Worm (Caenorhabditis elegans): ENCODE results near the gene npr-37.

npr-37 gene

ce11 chrIV:425546-425945 lies 55.4 kb downstream of the npr-37 start (continued):
- TF ChIP-seq ZK185.1 (tag; optimal IDR thresholded peaks at IDR 0.05; ENCODE audit: poor library complexity, severe bottlenecking) (no peak), akir-1 (GFP tag; optimal IDR thresholded peaks at IDR 0.05) (no peak), ztf-6 (GFP tag; IDR thresholded peaks at IDR 0.05) (no peak), madf-8 (GFP tag; conservative IDR thresholded peaks at IDR 0.05) (no peak; the same call in 1 of the 2 replicates), chd-7 (tag; optimal IDR thresholded peaks at IDR 0.05) (no peak), egl-44 (GFP tag; IDR thresholded peaks at IDR 0.05) (no peak), F10E7.11 (tag; optimal IDR thresholded peaks at IDR 0.05) (no peak), ceh-40 (GFP tag; IDR thresholded peaks at IDR 0.05) (no peak), nfya-1 (tag; optimal IDR thresholded peaks at IDR 0.05; ENCODE audit: borderline replicate concordance, insufficient read depth) (no peak), hlh-26 (GFP tag; conservative IDR thresholded peaks at IDR 0.05) (no peak), Y56A3A.18 (GFP tag; IDR thresholded peaks at IDR 0.05) (no peak), F57A8.1 (GFP tag; optimal IDR thresholded peaks at IDR 0.05) (no peak), cebp-1 (GFP tag; IDR thresholded peaks at IDR 0.05) (no peak), cebp-1 (tag; optimal IDR thresholded peaks at IDR 0.05) (no peak), lag-1 (GFP tag; IDR thresholded peaks at IDR 0.05) (no peak), B0261.1 (tag; optimal IDR thresholded peaks at IDR 0.05) (no peak), lsl-1 (GFP tag; optimal IDR thresholded peaks at IDR 0.05) (peak; percentile 62), ztf-22 (GFP tag; optimal IDR thresholded peaks at IDR 0.05) (no peak), T26A5.8 (tag; optimal IDR thresholded peaks at IDR 0.05) (no peak), ztf-3 (GFP tag; optimal IDR thresholded peaks at IDR 0.05) (no peak), cebp-2 (GFP tag; IDR thresholded peaks at IDR 0.05) (no peak), B0035.1 (tag; optimal IDR thresholded peaks at IDR 0.05) (no peak), hmg-1.2 (GFP tag; IDR thresholded peaks at IDR 0.05) (peak; percentile 31; the same call in 1 of the 2 replicates), ceh-79 (tag; optimal IDR thresholded peaks at IDR 0.05) (no peak), unc-62 (GFP tag; optimal IDR thresholded peaks at IDR 0.05) (no peak), ekl-4 (GFP tag; IDR thresholded peaks at IDR 0.05) (no peak), F33H1.4 (GFP tag; IDR thresholded peaks at IDR 0.05) (peak; percentile 87), athp-1 (tag; optimal IDR thresholded peaks at IDR 0.05) (no peak), sea-2 (GFP tag; IDR thresholded peaks at IDR 0.05) (no peak), xnd-1 (tag; optimal IDR thresholded peaks at IDR 0.05) (peak; percentile 76), snpc-1.1 (tag; optimal IDR thresholded peaks at IDR 0.05; ENCODE audit: insufficient read depth) (peak; percentile 36), rpc-1 (optimal IDR thresholded peaks at IDR 0.05) (no peak), rpc-1 (tag; optimal IDR thresholded peaks at IDR 0.05) (no peak), D2030.7 (GFP tag; IDR thresholded peaks at IDR 0.05) (peak; percentile 75), F39B2.1 (GFP tag; IDR thresholded peaks at IDR 0.05) (no peak), dpff-1 (tag; optimal IDR thresholded peaks at IDR 0.05) (no peak), nfyb-1 (GFP tag; IDR thresholded peaks at IDR 0.05) (no peak), mcd-1 (GFP tag; IDR thresholded peaks at IDR 0.05) (peak; percentile 31; the same call in 1 of the 2 replicates), lin-54 (GFP tag; optimal IDR thresholded peaks at IDR 0.05) (peak; percentile 65), ztf-25 (GFP tag; IDR thresholded peaks at IDR 0.05) (no peak), pha-4 (tag; optimal IDR thresholded peaks at IDR 0.05) (no peak), ccch-3 (GFP tag; optimal IDR thresholded peaks at IDR 0.05) (no peak), ceh-91 (GFP tag; IDR thresholded peaks at IDR 0.05) (peak; percentile 37; the same call in 1 of the 2 replicates), rec-8 (tag; optimal IDR thresholded peaks at IDR 0.05) (no peak), F52B5.7 (tag; optimal IDR thresholded peaks at IDR 0.05) (no peak), K11D2.4 (GFP tag; IDR thresholded peaks at IDR 0.05) (no peak), let-607 (tag; optimal IDR thresholded peaks at IDR 0.05) (no peak), somi-1 (GFP tag; optimal IDR thresholded peaks at IDR 0.05) (no peak), madf-6 (GFP tag; IDR thresholded peaks at IDR 0.05) (peak; percentile 74; the same call in 1 of the 2 replicates)

All from whole organism, young adult.